Worm (Caenorhabditis elegans) whole organism, early embryonic: ENCODE data around the gene EEED8.13.

Experiments
- B0310.2 ChIP-seq: sonication (generic microtip); optimal IDR thresholded peaks from 2 replicates; lab custom pipeline; 2016; ENCODE audit warnings: mild to moderate bottlenecking, missing genetic modification characterization, missing compliant biosample characterization
- F13C5.2 ChIP-seq: sonication (generic microtip); optimal IDR thresholded peaks from 2 replicates; lab custom pipeline; 2017; ENCODE audit warnings: mild to moderate bottlenecking, missing genetic modification characterization, inconsistent platforms, missing compliant biosample characterization
- aly-1 ChIP-seq: sonication (generic microtip); optimal IDR thresholded peaks from 2 replicates; lab custom pipeline; 2016; ENCODE audit warnings: missing genetic modification characterization, missing compliant biosample characterization
- ama-1 ChIP-seq: fragments of 150-350 bp; optimal IDR thresholded peaks from 2 replicates; lab custom pipeline; 2014
- ceh-13 ChIP-seq: fragments of 200-800 bp; sonication (Bioruptor generic); optimal IDR thresholded peaks from 2 replicates; lab custom pipeline; 2018; ENCODE audit warnings: mild to moderate bottlenecking, missing genetic modification characterization, missing compliant biosample characterization
- ceh-36 ChIP-seq: sonication (generic microtip); optimal IDR thresholded peaks from 2 replicates; lab custom pipeline; 2016; ENCODE audit warnings: missing genetic modification characterization, inconsistent platforms, missing compliant biosample characterization
- ets-7 ChIP-seq: sonication (generic microtip); optimal IDR thresholded peaks from 2 replicates; lab custom pipeline; 2016; ENCODE audit warnings: missing genotype, missing genetic modification characterization, missing compliant biosample characterization
- flt-1 ChIP-seq: fragments of 200-800 bp; sonication (Bioruptor generic); IDR thresholded peaks from 2 replicates; pipeline ENCODE4 v1.3.6; 2022; ENCODE audit warnings: missing genetic modification characterization, missing compliant biosample characterization
- hmbx-1 ChIP-seq: sonication (generic microtip); optimal IDR thresholded peaks from 2 replicates; lab custom pipeline; 2016; ENCODE audit warnings: mild to moderate bottlenecking, missing genetic modification characterization, missing compliant biosample characterization
- hmg-4 ChIP-seq: fragments of 200-800 bp; sonication (Bioruptor generic); optimal IDR thresholded peaks from 2 replicates; lab custom pipeline; 2018; ENCODE audit warnings: mild to moderate bottlenecking, missing genetic modification characterization, missing compliant biosample characterization
- hnd-1 ChIP-seq: sonication (generic microtip); optimal IDR thresholded peaks from 2 replicates; lab custom pipeline; 2016; ENCODE audit warnings: missing genetic modification characterization, missing compliant biosample characterization
- pes-1 ChIP-seq: fragments of 200-800 bp; sonication (Bioruptor generic); IDR thresholded peaks from 2 replicates; pipeline ENCODE4 v1.3.6; 2022; ENCODE audit warnings: missing genetic modification reagents, missing genetic modification characterization, missing compliant biosample characterization
- scrt-1 ChIP-seq: fragments of 200-800 bp; sonication (Bioruptor generic); IDR thresholded peaks from 2 replicates; pipeline ENCODE4 v1.3.6; 2022; ENCODE audit warnings: missing genetic modification characterization, missing compliant biosample characterization
- sea-1 ChIP-seq: fragments of 200-800 bp; sonication (Bioruptor generic); conservative IDR thresholded peaks from 2 replicates; pipeline ENCODE4 v1.3.6; 2022; ENCODE audit warnings: missing genetic modification characterization, missing compliant biosample characterization
- tbx-11 ChIP-seq: fragments of 200-800 bp; sonication (Bioruptor generic); IDR thresholded peaks from 2 replicates; pipeline ENCODE4 v1.3.6; 2022; ENCODE audit warnings: missing genetic modification characterization, missing compliant biosample characterization
- tbx-37 ChIP-seq: fragments of 200-800 bp; sonication (Bioruptor generic); conservative IDR thresholded peaks from 2 replicates; pipeline ENCODE4 v1.3.6; 2022; ENCODE audit warnings: missing genetic modification reagents, missing genetic modification characterization, missing compliant biosample characterization
- tra-4 ChIP-seq: sonication (generic microtip); optimal IDR thresholded peaks from 2 replicates; lab custom pipeline; 2017; ENCODE audit warnings: missing genetic modification characterization, missing compliant biosample characterization

Gene EEED8.13

DNA sequence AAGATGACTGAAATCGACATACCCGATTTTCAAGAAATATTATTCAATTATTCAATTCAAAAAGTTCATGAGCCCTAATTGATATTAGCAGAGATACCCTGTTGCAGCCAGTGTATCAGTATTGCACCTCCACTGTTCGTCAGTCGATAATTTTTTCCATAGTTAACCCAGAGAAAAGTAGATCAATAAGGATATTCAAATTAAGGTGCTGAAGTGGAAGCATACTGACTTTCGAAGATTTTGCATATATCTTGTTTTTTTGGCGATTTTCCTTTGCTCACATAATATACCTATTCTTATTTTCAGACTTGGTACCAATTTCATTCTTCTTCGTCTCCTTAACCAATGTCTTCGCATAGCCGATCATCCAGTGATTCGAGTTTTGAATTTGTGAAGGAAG lies 6.6 kb upstream of the EEED8.13 start, which contains the start of gene EEED8.15:
Gene EEED8.15 (plus strand): TSS at position 301 of the 400 bp plus-strand sequence.
- no peak for TF ChIP-seq ets-7 (tag; lab: Kevin White, UChicago)
- no peak for TF ChIP-seq aly-1 (tag; lab: Kevin White, UChicago)
- no peak for TF ChIP-seq hmbx-1 (tag; lab: Kevin White, UChicago)

DNA sequence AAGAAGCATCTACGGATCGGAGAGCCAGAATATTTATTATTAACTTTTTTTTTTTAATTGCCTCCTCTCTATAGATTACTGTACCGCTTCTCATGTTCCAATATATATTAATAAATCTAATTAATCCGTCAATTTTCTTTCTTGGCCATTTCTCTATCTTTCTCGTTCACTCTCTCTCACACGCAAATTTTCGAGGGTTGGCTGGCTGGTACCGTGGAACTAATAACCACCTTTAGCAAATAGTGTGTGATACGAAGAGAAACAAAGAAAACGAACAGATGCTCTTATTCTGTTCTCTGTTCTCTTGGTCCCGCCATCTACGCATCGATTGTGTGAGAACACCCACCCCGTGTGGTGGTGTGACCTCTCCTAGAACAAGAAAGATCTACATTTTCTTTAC lies 6.0 kb upstream of the EEED8.13 start:
- TF ChIP-seq aly-1 (tag; lab: Kevin White, UChicago): no peak
- no peak for TF ChIP-seq hmg-4
- TF ChIP-seq sea-1 (GFP tag; lab: Robert Waterston, UW): 0 out of 2 replicates have a peak, but pooled peaks have one; percentile 10
- TF ChIP-seq ceh-36 (tag; lab: Kevin White, UChicago): no peak
- no peak for TF ChIP-seq hmbx-1 (tag; lab: Kevin White, UChicago)
- no peak for TF ChIP-seq hnd-1 (tag; lab: Kevin White, UChicago)
- no peak for TF ChIP-seq tra-4 (tag; lab: Kevin White, UChicago)
- TF ChIP-seq F13C5.2: no peak
- TF ChIP-seq B0310.2 (tag; lab: Kevin White, UChicago): no peak
- TF ChIP-seq scrt-1 (GFP tag; lab: Robert Waterston, UW): no peak
- no peak for TF ChIP-seq pes-1 (GFP tag; lab: Robert Waterston, UW)
- no peak for TF ChIP-seq ets-7 (tag; lab: Kevin White, UChicago)
- TF ChIP-seq flt-1 (GFP tag; lab: Robert Waterston, UW): peak; percentile 3; the same call in 1 of the 2 replicates
- no peak for TF ChIP-seq tbx-37 (GFP tag; lab: Robert Waterston, UW)
- TF ChIP-seq tbx-11: no peak
- no peak for TF ChIP-seq ceh-13 (GFP tag; lab: Kevin White, UChicago)
- no peak for TF ChIP-seq ama-1

- TF ChIP-seq tbx-37 (GFP tag; lab: Robert Waterston, UW) (no peak), hmg-4 (no peak), scrt-1 (GFP tag; lab: Robert Waterston, UW) (no peak), pes-1 (GFP tag; lab: Robert Waterston, UW) (no peak), tbx-11 (no peak), tra-4 (tag; lab: Kevin White, UChicago) (no peak), aly-1 (tag; lab: Kevin White, UChicago) (no peak), flt-1 (GFP tag; lab: Robert Waterston, UW) (no peak), ceh-36 (tag; lab: Kevin White, UChicago) (no peak), sea-1 (GFP tag; lab: Robert Waterston, UW) (no peak), ets-7 (tag; lab: Kevin White, UChicago) (no peak), B0310.2 (tag; lab: Kevin White, UChicago) (no peak), hnd-1 (tag; lab: Kevin White, UChicago) (no peak), ama-1 (no peak), hmbx-1 (tag; lab: Kevin White, UChicago) (no peak), F13C5.2 (no peak), ceh-13 (GFP tag; lab: Kevin White, UChicago) (no peak)
Observed at ce11 chrII:5417905-5418304, 5.5 kb upstream of the EEED8.13 start.

ce11 chrII:5416204-5416764 lies 3.9 kb upstream of the EEED8.13 start, which contains the start of gene EEED8.2:
EEED8.2 (plus strand) TSS chrII:5416714.
- TF ChIP-seq hmg-4: no peak
- no peak for TF ChIP-seq B0310.2 (tag; lab: Kevin White, UChicago)
- no peak for TF ChIP-seq tbx-11
- TF ChIP-seq ceh-36 (tag; lab: Kevin White, UChicago): no peak
- TF ChIP-seq hmbx-1 (tag; lab: Kevin White, UChicago): no peak
- no peak for TF ChIP-seq tbx-37 (GFP tag; lab: Robert Waterston, UW)
- no peak for TF ChIP-seq ceh-13 (GFP tag; lab: Kevin White, UChicago)
- no peak for TF ChIP-seq hnd-1 (tag; lab: Kevin White, UChicago)
- TF ChIP-seq sea-1 (GFP tag; lab: Robert Waterston, UW): no peak
- TF ChIP-seq flt-1 (GFP tag; lab: Robert Waterston, UW): no peak
- no peak for TF ChIP-seq scrt-1 (GFP tag; lab: Robert Waterston, UW)
- TF ChIP-seq F13C5.2: no peak
- TF ChIP-seq tra-4 (tag; lab: Kevin White, UChicago): no peak
- no peak for TF ChIP-seq ets-7 (tag; lab: Kevin White, UChicago)

DNA sequence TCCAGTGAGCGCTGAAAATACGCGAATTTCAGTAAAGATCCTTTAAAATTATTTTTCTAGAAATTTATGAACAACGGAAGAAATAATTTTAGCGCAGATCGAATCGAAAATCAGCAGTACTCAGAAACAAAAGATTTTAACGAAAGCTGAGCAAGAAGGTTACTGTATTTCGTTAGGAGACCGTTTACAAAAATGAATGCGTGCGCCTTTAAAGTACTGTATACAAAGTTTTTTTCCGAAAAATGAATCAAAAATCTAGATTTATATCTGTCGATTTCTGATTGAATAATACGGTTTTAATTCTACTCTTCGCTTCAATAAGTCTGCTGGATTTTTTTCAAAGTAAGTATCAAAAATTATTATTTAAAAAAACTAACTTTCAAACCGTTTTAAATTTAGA lies 1.7 kb upstream of the EEED8.13 start, which contains the start of the genes EEED8.14 and EEED8.3:
Gene EEED8.14 (minus strand): TSS at position 13 of the 400 bp plus-strand sequence.
Gene EEED8.3 (plus strand): TSS at position 237 of the 400 bp plus-strand sequence.
- no peak for TF ChIP-seq ama-1
- TF ChIP-seq hnd-1 (tag; lab: Kevin White, UChicago): no peak
- no peak for TF ChIP-seq ceh-36 (tag; lab: Kevin White, UChicago)
- no peak for TF ChIP-seq ets-7 (tag; lab: Kevin White, UChicago)
- TF ChIP-seq sea-1 (GFP tag; lab: Robert Waterston, UW): no peak
- TF ChIP-seq tbx-37 (GFP tag; lab: Robert Waterston, UW): no peak
- TF ChIP-seq ceh-13 (GFP tag; lab: Kevin White, UChicago): no peak
- no peak for TF ChIP-seq flt-1 (GFP tag; lab: Robert Waterston, UW)
- no peak for TF ChIP-seq hmbx-1 (tag; lab: Kevin White, UChicago)
- TF ChIP-seq aly-1 (tag; lab: Kevin White, UChicago): no peak
- TF ChIP-seq scrt-1 (GFP tag; lab: Robert Waterston, UW): no peak
- TF ChIP-seq tbx-11: no peak
- TF ChIP-seq hmg-4: no peak
- TF ChIP-seq tra-4 (tag; lab: Kevin White, UChicago): no peak
- TF ChIP-seq B0310.2 (tag; lab: Kevin White, UChicago): no peak

ce11 chrII:5408924-5409323 lies 3.4 kb downstream of the EEED8.13 start, which contains the start of the genes EEED8.12 and EEED8.4:
EEED8.12 (minus strand) TSS chrII:5409024.
EEED8.4 (plus strand) TSS chrII:5409319.
- TF ChIP-seq hmbx-1 (tag; lab: Kevin White, UChicago) (no peak), hmg-4 (no peak), tbx-11 (no peak)

DNA sequence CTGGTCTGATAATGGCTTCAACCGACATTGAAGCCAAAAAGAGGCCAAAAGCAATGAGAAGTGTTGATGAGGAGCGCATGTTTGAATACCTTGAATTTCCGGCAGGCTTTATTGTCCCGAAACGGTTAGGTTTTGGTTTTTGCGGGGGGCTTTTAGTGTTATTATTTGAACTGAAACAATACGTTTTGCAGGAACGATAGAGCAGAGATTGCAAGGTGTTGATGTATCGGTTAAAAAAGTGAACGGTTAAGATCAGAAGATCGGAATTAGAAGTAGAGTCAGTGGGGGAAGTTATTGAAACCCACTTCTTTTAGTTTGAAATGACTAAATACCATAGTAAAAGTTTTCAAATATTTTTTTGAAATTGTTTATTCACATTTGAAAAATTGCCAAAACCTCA lies 4.8 kb downstream of the EEED8.13 start, which contains the start of gene clec-141:
Gene clec-141 (minus strand): TSS at position 101 of the 400 bp plus-strand sequence.
- no peak for TF ChIP-seq hnd-1 (tag; lab: Kevin White, UChicago)
- TF ChIP-seq flt-1 (GFP tag; lab: Robert Waterston, UW): no peak
- no peak for TF ChIP-seq hmbx-1 (tag; lab: Kevin White, UChicago)
- TF ChIP-seq B0310.2 (tag; lab: Kevin White, UChicago): no peak
- TF ChIP-seq ama-1: no peak
- no peak for TF ChIP-seq F13C5.2
- TF ChIP-seq ceh-36 (tag; lab: Kevin White, UChicago): no peak
- TF ChIP-seq tbx-11: no peak
